Worm (Caenorhabditis elegans) whole organism, L4/young adult: ENCODE data around the gene chpf-2.

ENCODE experiments used
- W03F9.2 ChIP-seq: fragments of 150-350 bp; optimal IDR thresholded peaks from 2 replicates; lab custom pipeline; 2014; ENCODE audit warnings: missing biosample characterization, missing genetic modification characterization
- dao-5 ChIP-seq: sonication (generic microtip); optimal IDR thresholded peaks from 2 replicates; lab custom pipeline; 2016; ENCODE audit warnings: missing genotype, missing genetic modification characterization, moderate library complexity, missing compliant biosample characterization
- him-1 ChIP-seq: sonication (generic microtip); optimal IDR thresholded peaks from 2 replicates; lab custom pipeline; 2016; ENCODE audit warnings: missing genotype, missing genetic modification reagents, missing genetic modification characterization, missing compliant biosample characterization

- TF ChIP-seq W03F9.2 (tag; lab: Kevin White, UChicago) = no peak
- no peak for TF ChIP-seq dao-5 (tag; lab: Kevin White, UChicago)
- TF ChIP-seq him-1 = no peak
Measured at ce11 chrV:3040930-3041329, 1.7 kb upstream of the chpf-2 start.
